Fruit fly (Drosophila melanogaster) whole organism, embryonic: ENCODE data around the gene Dok.

Experiments
- Antp ChIP-seq: fragments of 200-800 bp; sonication (Bioruptor generic); optimal IDR thresholded peaks from 3 replicates; lab custom pipeline; 2016; ENCODE audit warnings: missing biosample characterization, missing genetic modification characterization
- C15 ChIP-seq: fragments of 200-800 bp; sonication (Bioruptor generic); IDR thresholded peaks from 3 replicates; pipeline ENCODE4 v1.3.6; 2022; ENCODE audit warnings: missing biosample characterization, missing genetic modification characterization
- CG1024 ChIP-seq: fragments of 200-800 bp; sonication (Bioruptor generic); IDR thresholded peaks from 2 replicates; pipeline ENCODE4 v1.3.6; 2022; ENCODE audit warnings: missing biosample characterization, missing genetic modification characterization
- CG10321 ChIP-seq: fragments of 200-800 bp; sonication (Bioruptor generic); IDR thresholded peaks from 2 replicates; pipeline ENCODE4 v1.3.6; 2022; ENCODE audit warnings: missing biosample characterization, missing genetic modification characterization
- CG11093 ChIP-seq: fragments of 200-800 bp; sonication (Bioruptor generic); IDR thresholded peaks from 3 replicates; pipeline ENCODE4 v1.3.6; 2022; ENCODE audit warnings: missing biosample characterization, missing genetic modification characterization
- CG11247 ChIP-seq: fragments of 200-800 bp; sonication (Bioruptor generic); IDR thresholded peaks from 2 replicates; pipeline ENCODE4 v1.3.6; 2022; ENCODE audit warnings: missing biosample characterization, missing genetic modification characterization
- CG1233 ChIP-seq: fragments of 200-800 bp; sonication (Bioruptor generic); optimal IDR thresholded peaks from 4 replicates; lab custom pipeline; 2018; ENCODE audit warnings: missing biosample characterization, mild to moderate bottlenecking, missing genetic modification characterization
- CG12769 ChIP-seq: fragments of 200-800 bp; sonication (Bioruptor generic); optimal IDR thresholded peaks from 2 replicates; lab custom pipeline; 2019; ENCODE audit warnings: missing biosample characterization, mild to moderate bottlenecking, missing genetic modification characterization, moderate library complexity
- CG13624 ChIP-seq: fragments of 200-800 bp; sonication (Bioruptor generic); optimal IDR thresholded peaks from 2 replicates; lab custom pipeline; 2016; ENCODE audit warnings: missing biosample characterization, missing genetic modification characterization
- CG13894 ChIP-seq: fragments of 200-800 bp; sonication (Bioruptor generic); optimal IDR thresholded peaks from 3 replicates; lab custom pipeline; 2018; ENCODE audit warnings: missing biosample characterization, mild to moderate bottlenecking, missing genetic modification characterization, moderate library complexity
- CG14710 ChIP-seq: fragments of 200-800 bp; sonication (Bioruptor generic); optimal IDR thresholded peaks from 3 replicates; lab custom pipeline; 2019; ENCODE audit warnings: missing biosample characterization, mild to moderate bottlenecking, missing genetic modification characterization, moderate library complexity
- CG17186 ChIP-seq: fragments of 200-800 bp; sonication (Bioruptor generic); optimal IDR thresholded peaks from 3 replicates; lab custom pipeline; 2017; ENCODE audit warnings: missing biosample characterization, missing genetic modification reagents, missing genetic modification characterization
- CG17385 ChIP-seq: fragments of 200-800 bp; sonication (Bioruptor generic); optimal IDR thresholded peaks from 3 replicates; lab custom pipeline; 2018; ENCODE audit warnings: missing biosample characterization, mild to moderate bottlenecking, missing genetic modification characterization
- CG17612 ChIP-seq: fragments of 200-800 bp; sonication (Bioruptor generic); IDR thresholded peaks from 2 replicates; pipeline ENCODE4 v1.3.6; 2022; ENCODE audit warnings: missing biosample characterization, missing genetic modification characterization
- CG2120 ChIP-seq: fragments of 200-800 bp; sonication (Bioruptor generic); optimal IDR thresholded peaks from 3 replicates; lab custom pipeline; 2016; ENCODE audit warnings: missing biosample characterization, missing genetic modification characterization
- CG2678 ChIP-seq: fragments of 200-800 bp; sonication (Bioruptor generic); optimal IDR thresholded peaks from 3 replicates; lab custom pipeline; 2019; ENCODE audit warnings: missing biosample characterization, mild to moderate bottlenecking, missing genetic modification characterization, moderate library complexity
- CG5180 ChIP-seq: fragments of 200-800 bp; sonication (Bioruptor generic); optimal IDR thresholded peaks from 3 replicates; lab custom pipeline; 2017; ENCODE audit warnings: missing biosample characterization, missing genetic modification characterization, mild to moderate bottlenecking, moderate library complexity, missing genetic modification reagents
- CG6654 ChIP-seq: fragments of 200-800 bp; sonication (Bioruptor generic); optimal IDR thresholded peaks from 2 replicates; lab custom pipeline; 2017; ENCODE audit warnings: missing biosample characterization, mild to moderate bottlenecking, missing genetic modification characterization
- CG6791 ChIP-seq: fragments of 200-800 bp; sonication (Bioruptor generic); IDR thresholded peaks from 3 replicates; pipeline ENCODE4 v1.3.6; 2022; ENCODE audit warnings: missing biosample characterization, missing genetic modification characterization; ENCODE audit not compliant: partially characterized antibody
- CG8359 ChIP-seq: fragments of 200-800 bp; sonication (Bioruptor generic); optimal IDR thresholded peaks from 2 replicates; lab custom pipeline; 2017; ENCODE audit warnings: missing biosample characterization, mild to moderate bottlenecking, missing genetic modification characterization, borderline replicate concordance
- Chrac-16 ChIP-seq: fragments of 200-800 bp; sonication (Bioruptor generic); optimal IDR thresholded peaks from 3 replicates; lab custom pipeline; 2016; ENCODE audit warnings: missing biosample characterization, missing genetic modification characterization
- ERR ChIP-seq: fragments of 200-800 bp; sonication (Bioruptor generic); optimal IDR thresholded peaks from 2 replicates; lab custom pipeline; 2016; ENCODE audit warnings: missing biosample characterization, missing genetic modification characterization
- Elba2 ChIP-seq: fragments of 200-800 bp; sonication (Bioruptor generic); optimal IDR thresholded peaks from 3 replicates; lab custom pipeline; 2016; ENCODE audit warnings: missing biosample characterization, missing genetic modification characterization
- GATAe ChIP-seq: fragments of 200-800 bp; sonication (Bioruptor generic); conservative IDR thresholded peaks from 2 replicates; pipeline ENCODE4 v1.3.6; 2022; ENCODE audit warnings: missing biosample characterization, missing genetic modification characterization
- Hand ChIP-seq: fragments of 200-800 bp; sonication (Bioruptor generic); optimal IDR thresholded peaks from 2 replicates; lab custom pipeline; 2017; ENCODE audit warnings: mild to moderate bottlenecking, missing biosample characterization, missing genetic modification reagents, missing genetic modification characterization
- Mad ChIP-seq: fragments of 200-800 bp; sonication (Bioruptor generic); optimal IDR thresholded peaks from 2 replicates; lab custom pipeline; 2016; ENCODE audit warnings: missing biosample characterization, missing genetic modification characterization
- NC2α ChIP-seq: fragments of 200-800 bp; sonication (Bioruptor generic); optimal IDR thresholded peaks from 2 replicates; lab custom pipeline; 2016; ENCODE audit warnings: missing biosample characterization, missing genetic modification characterization
- NFAT ChIP-seq: fragments of 200-800 bp; sonication (Bioruptor generic); IDR thresholded peaks from 2 replicates; pipeline ENCODE4 v1.3.6; 2022; ENCODE audit warnings: missing biosample characterization, missing genetic modification characterization
- Poxn ChIP-seq: fragments of 200-800 bp; sonication (Bioruptor generic); IDR thresholded peaks from 2 replicates; pipeline ENCODE4 v1.3.6; 2022; ENCODE audit warnings: missing biosample characterization, missing genetic modification characterization
- Six4 ChIP-seq: fragments of 200-800 bp; sonication (Bioruptor generic); optimal IDR thresholded peaks from 2 replicates; lab custom pipeline; 2016; ENCODE audit warnings: missing biosample characterization, missing genetic modification characterization
- Sry-δ ChIP-seq: fragments of 200-800 bp; sonication (Bioruptor generic); optimal IDR thresholded peaks from 2 replicates; lab custom pipeline; 2016; ENCODE audit warnings: missing biosample characterization, missing genetic modification characterization
- Ssrp ChIP-seq: fragments of 200-800 bp; sonication (Bioruptor generic); optimal IDR thresholded peaks from 2 replicates; lab custom pipeline; 2018; ENCODE audit warnings: missing biosample characterization, mild to moderate bottlenecking, missing genetic modification characterization, moderate library complexity
- Usf ChIP-seq: fragments of 200-800 bp; sonication (Bioruptor generic); optimal IDR thresholded peaks from 2 replicates; lab custom pipeline; 2017; ENCODE audit warnings: missing genotype, missing biosample characterization, missing genetic modification characterization
- aop ChIP-seq: fragments of 200-800 bp; sonication (Bioruptor generic); IDR thresholded peaks from 2 replicates; pipeline ENCODE4 v1.3.6; 2022; ENCODE audit warnings: missing biosample characterization, missing genetic modification characterization
- br ChIP-seq: fragments of >200 bp; optimal IDR thresholded peaks from 2 replicates; lab custom pipeline; 2017
- cad ChIP-seq: fragments of >200 bp; optimal IDR thresholded peaks from 2 replicates; lab custom pipeline; 2017; ENCODE audit warnings: missing biosample characterization, missing genetic modification characterization
- chm ChIP-seq: fragments of 200-800 bp; sonication (Bioruptor generic); IDR thresholded peaks from 2 replicates; pipeline ENCODE4 v1.3.6; 2022; ENCODE audit warnings: missing biosample characterization, missing genetic modification characterization
- crol ChIP-seq: fragments of 200-800 bp; sonication (Bioruptor generic); IDR thresholded peaks from 2 replicates; pipeline ENCODE4 v1.3.6; 2022; ENCODE audit warnings: missing biosample characterization, missing genetic modification characterization
- gcm2 ChIP-seq: fragments of 200-800 bp; sonication (Bioruptor generic); optimal IDR thresholded peaks from 2 replicates; lab custom pipeline; 2016; ENCODE audit warnings: missing biosample characterization, missing genetic modification characterization
- grau ChIP-seq: fragments of 200-800 bp; optimal IDR thresholded peaks from 3 replicates; lab custom pipeline; 2019; ENCODE audit warnings: missing biosample characterization, mild to moderate bottlenecking, missing genetic modification characterization, moderate library complexity
- hb ChIP-seq: fragments of 200-800 bp; sonication (Bioruptor generic); IDR thresholded peaks from 3 replicates; pipeline ENCODE4 v1.3.6; 2022; ENCODE audit warnings: missing biosample characterization, missing genetic modification characterization; ENCODE audit not compliant: partially characterized antibody
- klu ChIP-seq: fragments of 200-800 bp; sonication (Bioruptor generic); IDR thresholded peaks from 2 replicates; pipeline ENCODE4 v1.3.6; 2022; ENCODE audit warnings: missing biosample characterization, missing genetic modification characterization
- kni ChIP-seq: fragments of 200-800 bp; sonication (Bioruptor generic); optimal IDR thresholded peaks from 3 replicates; lab custom pipeline; 2017; ENCODE audit warnings: mild to moderate bottlenecking, missing biosample characterization, missing genetic modification reagents, missing genetic modification characterization
- pzg ChIP-seq: fragments of 200-800 bp; sonication (Bioruptor generic); optimal IDR thresholded peaks from 3 replicates; lab custom pipeline; 2018; ENCODE audit warnings: missing biosample characterization, mild to moderate bottlenecking, missing genetic modification characterization, moderate library complexity
- sens ChIP-seq: fragments of 200-800 bp; sonication (Bioruptor generic); peaks from one replicate; lab custom pipeline; 2016; ENCODE audit warnings: missing biosample characterization, missing genetic modification characterization
- seq ChIP-seq: fragments of 200-800 bp; sonication (Bioruptor generic); IDR thresholded peaks from 2 replicates; pipeline ENCODE4 v1.3.6; 2022; ENCODE audit warnings: missing biosample characterization, missing genetic modification characterization
- sna ChIP-seq: fragments of 200-800 bp; sonication (Bioruptor generic); IDR thresholded peaks from 2 replicates; pipeline ENCODE4 v1.3.6; 2022; ENCODE audit warnings: missing biosample characterization, missing genetic modification characterization; ENCODE audit not compliant: partially characterized antibody
- tin ChIP-seq: fragments of 200-800 bp; sonication (Bioruptor generic); optimal IDR thresholded peaks from 3 replicates; lab custom pipeline; 2016; ENCODE audit warnings: missing biosample characterization, missing genetic modification characterization
- usp ChIP-seq: fragments of >200 bp; optimal IDR thresholded peaks from 2 replicates; lab custom pipeline; 2017; ENCODE audit warnings: missing biosample characterization, missing genetic modification characterization
- vnd ChIP-seq: fragments of 200-800 bp; sonication (Bioruptor generic); IDR thresholded peaks from 3 replicates; pipeline ENCODE4 v1.3.6; 2022; ENCODE audit warnings: missing biosample characterization, missing genetic modification characterization; ENCODE audit not compliant: partially characterized antibody
- zfh1 ChIP-seq: fragments of 200-800 bp; sonication (Bioruptor generic); IDR thresholded peaks from 3 replicates; pipeline ENCODE4 v1.3.6; 2022; ENCODE audit warnings: missing biosample characterization, missing genetic modification characterization

Gene Dok

dm6 chrX:7337975-7338374 is 14.0 kb downstream of the Dok start (continued):
- TF ChIP-seq Sry-δ (GFP tag; lab: Kevin White, UChicago) (no peak), Poxn (GFP tag; lab: Robert Waterston, UW) (no peak), br (lab: Kevin White, UChicago) (no peak), CG1024 (no peak), CG1233 (no peak), CG5180 (GFP tag; lab: Kevin White, UChicago) (no peak), Usf (GFP tag; lab: Kevin White, UChicago) (no peak), seq (GFP tag; lab: Robert Waterston, UW) (0 out of 2 replicates have a peak, but pooled peaks have one; percentile 0), CG6654 (GFP tag; lab: Kevin White, UChicago) (peak; percentile 98), cad (GFP tag; lab: Kevin White, UChicago) (peak; percentile 63), CG10321 (GFP tag; lab: Robert Waterston, UW) (no peak), usp (no peak), aop (no peak), kni (GFP tag; lab: Kevin White, UChicago) (peak; percentile 37), ERR (GFP tag; lab: Kevin White, UChicago) (no peak), gcm2 (GFP tag; lab: Kevin White, UChicago) (no peak), GATAe (no peak), klu (GFP tag; lab: Robert Waterston, UW) (no peak), CG17612 (GFP tag; lab: Robert Waterston, UW) (no peak), CG13624 (GFP tag; lab: Kevin White, UChicago) (no peak), pzg (no peak), CG6791 (GFP tag; lab: Robert Waterston, UW) (0 out of 3 replicates have a peak, but pooled peaks have one; percentile 8), sens (GFP tag; lab: Kevin White, UChicago) (peak; percentile 36), CG12769 (tag; lab: Kevin White, UChicago) (peak; percentile 35), C15 (no peak), Six4 (GFP tag; lab: Kevin White, UChicago) (no peak), grau (tag; lab: Kevin White, UChicago) (no peak), crol (GFP tag; lab: Robert Waterston, UW) (peak; percentile 84), CG2678 (tag; lab: Kevin White, UChicago) (no peak), zfh1 (no peak; the same call in 2 of the 3 replicates), CG11093 (GFP tag; lab: Robert Waterston, UW) (no peak)

- peak; percentile 27 for TF ChIP-seq Chrac-16
- TF ChIP-seq CG17612 (GFP tag; lab: Robert Waterston, UW) = no peak
- TF ChIP-seq GATAe = no peak
- no peak for TF ChIP-seq chm
- no peak for TF ChIP-seq vnd
- TF ChIP-seq NC2α (GFP tag; lab: Kevin White, UChicago) = peak; percentile 23
- TF ChIP-seq tin (GFP tag; lab: Kevin White, UChicago) = peak; percentile 43
- TF ChIP-seq kni (GFP tag; lab: Kevin White, UChicago) = no peak
- TF ChIP-seq CG1024 = peak; percentile 37; the same call in 1 of the 2 replicates
- peak; percentile 39 for TF ChIP-seq Hand (GFP tag; lab: Kevin White, UChicago)
- peak; percentile 31 for TF ChIP-seq CG13894 (tag; lab: Kevin White, UChicago)
- TF ChIP-seq NFAT = no peak
- peak; percentile 19 for TF ChIP-seq CG8359
- TF ChIP-seq Elba2 (GFP tag; lab: Kevin White, UChicago) = no peak
- TF ChIP-seq CG17385 (GFP tag; lab: Kevin White, UChicago) = peak; percentile 69
- peak; percentile 17 for TF ChIP-seq Antp
- no peak for TF ChIP-seq hb
- peak; percentile 83 for TF ChIP-seq CG2678 (tag; lab: Kevin White, UChicago)
- TF ChIP-seq CG14710 (tag; lab: Kevin White, UChicago) = peak; percentile 60
- TF ChIP-seq CG17186 (GFP tag; lab: Kevin White, UChicago) = peak; percentile 6
- peak; percentile 47 for TF ChIP-seq Ssrp (tag; lab: Kevin White, UChicago)
- peak; percentile 36; the same call in 1 of the 2 replicates for TF ChIP-seq klu (GFP tag; lab: Robert Waterston, UW)
- TF ChIP-seq Mad (GFP tag; lab: Kevin White, UChicago) = peak; percentile 17
- TF ChIP-seq sna (GFP tag; lab: Robert Waterston, UW) = no peak
- TF ChIP-seq CG11247 = no peak
- TF ChIP-seq CG2120 (GFP tag; lab: Kevin White, UChicago) = peak; percentile 74
These were observed 14.5 kb downstream of the Dok start for dm6 chrX:7338538-7338937.
